Fruit fly (Drosophila melanogaster) whole organism, embryonic: ENCODE data around the gene prt.

Source experiments
- Aef1 ChIP-seq: fragments of 200-800 bp; sonication (Bioruptor generic); IDR thresholded peaks from 3 replicates; pipeline ENCODE4 v1.3.6; 2022; ENCODE audit warnings: missing biosample characterization, missing genetic modification characterization
- BtbVII ChIP-seq: fragments of 200-800 bp; sonication (Bioruptor generic); optimal IDR thresholded peaks from 3 replicates; lab custom pipeline; 2017; ENCODE audit warnings: missing biosample characterization, mild to moderate bottlenecking, missing genetic modification characterization
- CG10431 ChIP-seq: fragments of 200-800 bp; sonication (Bioruptor generic); optimal IDR thresholded peaks from 3 replicates; lab custom pipeline; 2018; ENCODE audit warnings: missing biosample characterization, mild to moderate bottlenecking, missing genetic modification characterization
- CG11696 ChIP-seq: fragments of 200-800 bp; sonication (Bioruptor generic); IDR thresholded peaks from 2 replicates; pipeline ENCODE4 v1.3.6; 2022; ENCODE audit warnings: missing biosample characterization, missing genetic modification characterization
- CG1233 ChIP-seq: fragments of 200-800 bp; sonication (Bioruptor generic); optimal IDR thresholded peaks from 4 replicates; lab custom pipeline; 2018; ENCODE audit warnings: missing biosample characterization, mild to moderate bottlenecking, missing genetic modification characterization
- CG13123 ChIP-seq: fragments of 200-800 bp; sonication (Bioruptor generic); optimal IDR thresholded peaks from 2 replicates; lab custom pipeline; 2016; ENCODE audit warnings: missing biosample characterization, missing genetic modification characterization
- CG15011 ChIP-seq: fragments of 200-800 bp; sonication (Bioruptor generic); optimal IDR thresholded peaks from 3 replicates; lab custom pipeline; 2018; ENCODE audit warnings: missing biosample characterization, mild to moderate bottlenecking, missing genetic modification characterization
- CG1529 ChIP-seq: fragments of 200-800 bp; sonication (Bioruptor generic); optimal IDR thresholded peaks from 3 replicates; lab custom pipeline; 2018; ENCODE audit warnings: missing biosample characterization, missing genetic modification characterization
- CG17361 ChIP-seq: fragments of 200-800 bp; sonication (Bioruptor generic); IDR thresholded peaks from 3 replicates; pipeline ENCODE4 v1.3.6; 2022; ENCODE audit warnings: missing biosample characterization, missing genetic modification characterization
- CG17385 ChIP-seq: fragments of 200-800 bp; sonication (Bioruptor generic); optimal IDR thresholded peaks from 3 replicates; lab custom pipeline; 2018; ENCODE audit warnings: missing biosample characterization, mild to moderate bottlenecking, missing genetic modification characterization
- CG18599 ChIP-seq: fragments of 200-800 bp; sonication (Bioruptor generic); optimal IDR thresholded peaks from 3 replicates; lab custom pipeline; 2017; ENCODE audit warnings: missing biosample characterization, missing genetic modification characterization, mild to moderate bottlenecking, moderate library complexity, missing genetic modification reagents
- CG18764 ChIP-seq: fragments of 200-800 bp; sonication (Bioruptor generic); optimal IDR thresholded peaks from 3 replicates; lab custom pipeline; 2016; ENCODE audit warnings: missing biosample characterization, missing genetic modification characterization
- CG3065 ChIP-seq: fragments of 200-800 bp; sonication (Bioruptor generic); optimal IDR thresholded peaks from 2 replicates; lab custom pipeline; 2016; ENCODE audit warnings: missing biosample characterization, missing genetic modification characterization
- CG32767 ChIP-seq: fragments of 200-800 bp; sonication (Bioruptor generic); IDR thresholded peaks from 2 replicates; pipeline ENCODE4 v1.3.6; 2022; ENCODE audit warnings: missing biosample characterization, missing genetic modification characterization
- CG4404 ChIP-seq: fragments of 200-800 bp; sonication (Bioruptor generic); IDR thresholded peaks from 2 replicates; pipeline ENCODE4 v1.3.6; 2022; ENCODE audit warnings: missing biosample characterization, missing genetic modification characterization
- CG6765 ChIP-seq: fragments of 200-800 bp; sonication (Bioruptor generic); optimal IDR thresholded peaks from 3 replicates; lab custom pipeline; 2017; ENCODE audit warnings: missing biosample characterization, mild to moderate bottlenecking, missing genetic modification characterization
- CG7745 ChIP-seq: fragments of 200-800 bp; sonication (Bioruptor generic); optimal IDR thresholded peaks from 2 replicates; lab custom pipeline; 2018; ENCODE audit warnings: missing biosample characterization, mild to moderate bottlenecking, missing genetic modification characterization, moderate library complexity
- CG8290 ChIP-seq, 3 experiments: fragments of 200-800 bp; sonication (Bioruptor generic); optimal IDR thresholded peaks; 2 replicates each; lab custom pipeline; 2016 to 2019; ENCODE audit warnings: missing biosample characterization in 3 of 3, missing genetic modification characterization in 3 of 3, mild to moderate bottlenecking in 2 of 3, moderate library complexity in 1 of 3
- CG8924 ChIP-seq: fragments of 200-800 bp; optimal IDR thresholded peaks from 3 replicates; lab custom pipeline; 2019; ENCODE audit warnings: missing biosample characterization, mild to moderate bottlenecking, missing genetic modification characterization, moderate library complexity
- CG8944 ChIP-seq: fragments of 200-800 bp; sonication (Bioruptor generic); optimal IDR thresholded peaks from 3 replicates; lab custom pipeline; 2016; ENCODE audit warnings: missing biosample characterization, missing genetic modification characterization
- CG9727 ChIP-seq: fragments of 200-800 bp; sonication (Bioruptor generic); optimal IDR thresholded peaks from 3 replicates; lab custom pipeline; 2017; ENCODE audit warnings: missing biosample characterization, mild to moderate bottlenecking, missing genetic modification characterization
- CG9876 ChIP-seq: fragments of 200-800 bp; sonication (Bioruptor generic); optimal IDR thresholded peaks from 2 replicates; lab custom pipeline; 2016; ENCODE audit warnings: missing biosample characterization, missing genetic modification characterization
- CoRest ChIP-seq: fragments of 200-800 bp; sonication (Bioruptor generic); optimal IDR thresholded peaks from 3 replicates; lab custom pipeline; 2018; ENCODE audit warnings: missing biosample characterization, mild to moderate bottlenecking, missing genetic modification characterization, moderate library complexity
- D ChIP-seq, 2 experiments: fragments of 200-800 bp in 1 of 2; fragments of >200 bp in 1 of 2; sonication (Bioruptor generic) in 1 of 2; optimal IDR thresholded peaks; 2 replicates in 1 of 2; 3 replicates in 1 of 2; lab custom pipeline; 2017; ENCODE audit warnings: mild to moderate bottlenecking in 1 of 2, missing biosample characterization in 1 of 2, missing genetic modification characterization in 1 of 2, missing genetic modification reagents in 1 of 2
- Deaf1 ChIP-seq: fragments of 200-800 bp; optimal IDR thresholded peaks from 3 replicates; lab custom pipeline; 2019; ENCODE audit warnings: missing biosample characterization, mild to moderate bottlenecking, missing genetic modification characterization, moderate library complexity
- H15 ChIP-seq: fragments of 200-800 bp; sonication (Bioruptor generic); IDR thresholded peaks from 3 replicates; pipeline ENCODE4 v1.3.6; 2022; ENCODE audit warnings: missing biosample characterization, missing genetic modification characterization
- Hmr ChIP-seq: fragments of 200-800 bp; sonication (Bioruptor generic); optimal IDR thresholded peaks from 3 replicates; lab custom pipeline; 2017; ENCODE audit warnings: mild to moderate bottlenecking, missing biosample characterization, missing genetic modification reagents, missing genetic modification characterization
- Hmx ChIP-seq: fragments of 200-800 bp; sonication (Bioruptor generic); optimal IDR thresholded peaks from 2 replicates; lab custom pipeline; 2016; ENCODE audit warnings: missing biosample characterization, missing genetic modification characterization
- Max ChIP-seq: fragments of 200-800 bp; sonication (Bioruptor generic); optimal IDR thresholded peaks from 2 replicates; lab custom pipeline; 2016; ENCODE audit warnings: missing biosample characterization, mild to moderate bottlenecking, missing genetic modification characterization
- Meics ChIP-seq: fragments of 200-800 bp; sonication (Bioruptor generic); optimal IDR thresholded peaks from 2 replicates; lab custom pipeline; 2017; ENCODE audit warnings: missing biosample characterization, mild to moderate bottlenecking, missing genetic modification characterization
- NfI ChIP-seq: fragments of 200-800 bp; sonication (Bioruptor generic); optimal IDR thresholded peaks from 3 replicates; lab custom pipeline; 2018; ENCODE audit warnings: missing biosample characterization, mild to moderate bottlenecking, missing genetic modification characterization, moderate library complexity
- Rfx ChIP-seq: fragments of 200-800 bp; sonication (Bioruptor generic); IDR thresholded peaks from 2 replicates; pipeline ENCODE4 v1.3.6; 2022; ENCODE audit warnings: missing biosample characterization, missing genetic modification characterization
- Tbp ChIP-seq: fragments of >200 bp; optimal IDR thresholded peaks from 2 replicates; lab custom pipeline; 2018; ENCODE audit warnings: missing biosample characterization, missing genetic modification characterization
- al ChIP-seq: fragments of 200-800 bp; sonication (Bioruptor generic); IDR thresholded peaks from 2 replicates; pipeline ENCODE4 v1.3.6; 2022; ENCODE audit warnings: missing biosample characterization, missing genetic modification characterization
- ash1 ChIP-seq: fragments of 200-800 bp; sonication (Bioruptor generic); optimal IDR thresholded peaks from 2 replicates; lab custom pipeline; 2018; ENCODE audit warnings: missing biosample characterization, mild to moderate bottlenecking, missing genetic modification characterization
- caup ChIP-seq: fragments of 200-800 bp; sonication (Bioruptor generic); optimal IDR thresholded peaks from 3 replicates; lab custom pipeline; 2017; ENCODE audit warnings: missing biosample characterization, mild to moderate bottlenecking, missing genetic modification characterization, moderate library complexity; ENCODE audit not compliant: severe bottlenecking
- cwo ChIP-seq: fragments of 200-800 bp; sonication (Bioruptor generic); optimal IDR thresholded peaks from 3 replicates; lab custom pipeline; 2017; ENCODE audit warnings: missing biosample characterization, missing genetic modification characterization, mild to moderate bottlenecking, moderate library complexity, missing genetic modification reagents
- ems ChIP-seq: fragments of 200-800 bp; sonication (Bioruptor generic); optimal IDR thresholded peaks from 3 replicates; lab custom pipeline; 2016; ENCODE audit warnings: missing biosample characterization, missing genetic modification characterization
- grau ChIP-seq: fragments of 200-800 bp; optimal IDR thresholded peaks from 3 replicates; lab custom pipeline; 2019; ENCODE audit warnings: missing biosample characterization, mild to moderate bottlenecking, missing genetic modification characterization, moderate library complexity
- gsb-n ChIP-seq: fragments of 200-800 bp; sonication (Bioruptor generic); optimal IDR thresholded peaks from 3 replicates; lab custom pipeline; 2018; ENCODE audit warnings: missing biosample characterization, mild to moderate bottlenecking, missing genetic modification characterization
- hb ChIP-seq: fragments of 200-800 bp; sonication (Bioruptor generic); IDR thresholded peaks from 3 replicates; pipeline ENCODE4 v1.3.6; 2022; ENCODE audit warnings: missing biosample characterization, missing genetic modification characterization; ENCODE audit not compliant: partially characterized antibody
- kah ChIP-seq: fragments of 200-800 bp; sonication (Bioruptor generic); optimal IDR thresholded peaks from 2 replicates; lab custom pipeline; 2018; ENCODE audit warnings: missing biosample characterization, mild to moderate bottlenecking, missing genetic modification characterization
- kay ChIP-seq: fragments of 200-800 bp; sonication (Bioruptor generic); optimal IDR thresholded peaks from 2 replicates; lab custom pipeline; 2016; ENCODE audit warnings: missing biosample characterization, missing genetic modification characterization
- lilli ChIP-seq: fragments of 200-800 bp; sonication (Bioruptor generic); optimal IDR thresholded peaks from 3 replicates; lab custom pipeline; 2016; ENCODE audit warnings: missing biosample characterization, missing genetic modification characterization
- luna ChIP-seq: fragments of 200-800 bp; sonication (Bioruptor generic); optimal IDR thresholded peaks from 2 replicates; lab custom pipeline; 2016; ENCODE audit warnings: missing biosample characterization, missing genetic modification characterization
- nau ChIP-seq: fragments of 200-800 bp; sonication (Bioruptor generic); optimal IDR thresholded peaks from 3 replicates; lab custom pipeline; 2017; ENCODE audit warnings: missing biosample characterization, mild to moderate bottlenecking, missing genetic modification characterization, missing genetic modification reagents
- org-1 ChIP-seq: fragments of 200-800 bp; sonication (Bioruptor generic); optimal IDR thresholded peaks from 2 replicates; lab custom pipeline; 2017; ENCODE audit warnings: missing biosample characterization, missing genetic modification characterization
- prd ChIP-seq, 3 experiments: fragments of >200 bp in 2 of 3; fragments of 200-800 bp in 1 of 3; sonication (Bioruptor generic) in 1 of 3; optimal IDR thresholded peaks in 2 of 3; IDR thresholded peaks in 1 of 3; 2 replicates in 2 of 3; 3 replicates in 1 of 3; pipeline versions ENCODE4 v1.3.6 to Lab custom; 2017 to 2022; ENCODE audit warnings: missing biosample characterization in 1 of 3, missing genetic modification characterization in 1 of 3
- row ChIP-seq: fragments of 200-800 bp; sonication (Bioruptor generic); IDR thresholded peaks from 3 replicates; pipeline ENCODE4 v1.3.6; 2022; ENCODE audit warnings: missing biosample characterization, missing genetic modification characterization
- tgo ChIP-seq: fragments of 200-800 bp; sonication (Bioruptor generic); IDR thresholded peaks from 3 replicates; pipeline ENCODE4 v1.3.6; 2022; ENCODE audit warnings: missing biosample characterization, missing genetic modification characterization

Gene prt

DNA sequence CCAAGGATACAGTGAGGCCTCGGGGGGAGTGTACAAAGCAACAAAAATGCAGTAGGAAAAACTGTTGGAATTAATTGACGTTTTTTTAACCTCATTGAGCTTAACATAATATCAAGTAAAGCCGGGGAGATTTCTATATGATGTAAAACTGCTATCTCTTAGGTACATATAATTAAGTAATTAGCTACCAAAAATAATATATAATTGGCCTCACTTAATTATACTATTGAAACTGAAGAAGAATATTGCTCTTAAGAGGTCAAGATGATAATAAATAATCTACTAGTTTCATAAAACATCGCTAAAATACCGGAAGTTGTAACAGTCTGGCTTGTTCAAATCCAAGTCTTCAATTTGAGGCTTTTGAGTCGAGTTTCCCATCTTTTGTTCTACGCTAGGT, 31.4 kb downstream of the prt start:
- TF ChIP-seq CG8290 (GFP tag; optimal IDR thresholded peaks at IDR 0.05; lab: Kevin White, UChicago): no peak
- TF ChIP-seq CG8290 (tag; optimal IDR thresholded peaks at IDR 0.05; lab: Kevin White, UChicago): no peak
- no peak for TF ChIP-seq hb
- TF ChIP-seq CG11696: no peak
- TF ChIP-seq cwo (GFP tag; lab: Kevin White, UChicago): peak; percentile 23
- no peak for TF ChIP-seq CG8944
- TF ChIP-seq CG17385 (GFP tag; lab: Kevin White, UChicago): no peak
- peak; percentile 7 for TF ChIP-seq caup (GFP tag; lab: Kevin White, UChicago)
- TF ChIP-seq luna (GFP tag; lab: Kevin White, UChicago): no peak
- no peak for TF ChIP-seq org-1
- no peak for TF ChIP-seq Deaf1 (tag; lab: Kevin White, UChicago)
- TF ChIP-seq CG9876 (GFP tag; lab: Kevin White, UChicago): no peak
- peak; percentile 27 for TF ChIP-seq CG18599 (GFP tag; lab: Kevin White, UChicago)
- no peak for TF ChIP-seq CG13123
- TF ChIP-seq nau (GFP tag; lab: Kevin White, UChicago): no peak
- TF ChIP-seq NfI (GFP tag; lab: Kevin White, UChicago): no peak
- no peak for TF ChIP-seq CG1529 (GFP tag; lab: Kevin White, UChicago)
- TF ChIP-seq Aef1 (GFP tag; lab: Robert Waterston, UW): no peak
- TF ChIP-seq H15: no peak
- no peak for TF ChIP-seq gsb-n
- peak; percentile 6 for TF ChIP-seq CoRest (tag; lab: Kevin White, UChicago)
- TF ChIP-seq Meics (GFP tag; lab: Kevin White, UChicago): peak; percentile 33
- 0 out of 3 replicates have a peak, but pooled peaks have one; percentile 35 for TF ChIP-seq row (GFP tag; lab: Robert Waterston, UW)
- TF ChIP-seq CG9727 (GFP tag; lab: Kevin White, UChicago): peak; percentile 16
- TF ChIP-seq Rfx: no peak
- TF ChIP-seq CG3065 (GFP tag; lab: Kevin White, UChicago): no peak
- no peak for TF ChIP-seq CG7745 (tag; lab: Kevin White, UChicago)
- TF ChIP-seq kay (GFP tag; lab: Kevin White, UChicago): no peak
- TF ChIP-seq CG8924 (tag; lab: Kevin White, UChicago): no peak
- TF ChIP-seq ash1: no peak
- no peak for TF ChIP-seq CG10431 (GFP tag; lab: Kevin White, UChicago)
- peak; percentile 68 for TF ChIP-seq grau (tag; lab: Kevin White, UChicago)
- TF ChIP-seq Hmx (GFP tag; lab: Kevin White, UChicago): no peak
- peak; percentile 10 for TF ChIP-seq Hmr (GFP tag; lab: Kevin White, UChicago)
- TF ChIP-seq Max (GFP tag; lab: Kevin White, UChicago): no peak
- peak; percentile 26; the same call in 1 of the 3 replicates for TF ChIP-seq CG17361 (GFP tag; lab: Robert Waterston, UW)
- no peak for TF ChIP-seq CG32767 (GFP tag; lab: Robert Waterston, UW)
- no peak for TF ChIP-seq CG6765
- TF ChIP-seq prd (optimal IDR thresholded peaks at IDR 0.05; lab: Kevin White, UChicago): no peak
- TF ChIP-seq prd (GFP tag; IDR thresholded peaks at IDR 0.05; lab: Robert Waterston, UW): 0 out of 3 replicates have a peak, but pooled peaks have one; percentile 5
- TF ChIP-seq lilli: peak; percentile 38
- TF ChIP-seq kah (GFP tag; lab: Kevin White, UChicago): no peak
- TF ChIP-seq D (optimal IDR thresholded peaks at IDR 0.05; lab: Kevin White, UChicago): no peak
- TF ChIP-seq D (GFP tag; optimal IDR thresholded peaks at IDR 0.05; lab: Kevin White, UChicago): no peak
- no peak for TF ChIP-seq CG18764 (GFP tag; lab: Kevin White, UChicago)
- no peak for TF ChIP-seq CG1233 (GFP tag; lab: Kevin White, UChicago)
- no peak for TF ChIP-seq Tbp (GFP tag; lab: Kevin White, UChicago)
- no peak for TF ChIP-seq tgo
- no peak for TF ChIP-seq al (GFP tag; lab: Robert Waterston, UW)
- no peak for TF ChIP-seq ems (GFP tag; lab: Kevin White, UChicago)
- no peak for TF ChIP-seq CG15011
- TF ChIP-seq CG4404 (GFP tag; lab: Robert Waterston, UW): no peak
- peak; percentile 31 for TF ChIP-seq BtbVII
